Fruit fly (Drosophila melanogaster) whole organism, larva: ENCODE results near the gene GATAe.

Experiments
- noc ChIP-seq: fragments of 200-800 bp; sonication (Bioruptor generic); optimal IDR thresholded peaks from 3 replicates; lab custom pipeline; 2019; ENCODE audit warnings: missing biosample characterization, mild to moderate bottlenecking, missing genetic modification characterization, moderate library complexity

GATAe gene

dm6 chr3R:16009030-16009429, at the start of gene GATAe:
Gene GATAe (plus strand): TSS chr3R:16009105.
- TF ChIP-seq noc (tag; lab: Kevin White, UChicago), result no peak

dm6 chr3R:15963690-15964281, 45.1 kb upstream of the GATAe start, which contains the start of the genes CG4287 and CG5516:
Gene CG4287 (minus strand): TSS chr3R:15963867.
Gene CG5516 (plus strand): TSS chr3R:15963884.
- no peak for TF ChIP-seq noc (tag; lab: Kevin White, UChicago)

dm6 chr3R:15965169-15965568, 43.7 kb upstream of the GATAe start, which contains the start of the genes CG32856 and Rbf2:
Gene CG32856 (minus strand): TSS chr3R:15965351.
Gene Rbf2 (plus strand): TSS chr3R:15965446.
- TF ChIP-seq noc (tag; lab: Kevin White, UChicago), result peak; percentile 92

- no peak for TF ChIP-seq noc (tag; lab: Kevin White, UChicago)
These were observed 36.5 kb upstream of the GATAe start, which contains the start of gene mor for dm6 chr3R:15972298-15972978. Gene mor (minus strand): TSS chr3R:15972913.

dm6 chr3R:15972979-15973486, 35.9 kb upstream of the GATAe start, which contains the start of gene Hel89B:
Gene Hel89B (plus strand): TSS chr3R:15973298.
- TF ChIP-seq noc (tag; lab: Kevin White, UChicago), result no peak

- peak; percentile 59 for TF ChIP-seq noc (tag; lab: Kevin White, UChicago)
These were observed 35.4 kb upstream of the GATAe start for dm6 chr3R:15973488-15973975.

- TF ChIP-seq noc (tag; lab: Kevin White, UChicago), result peak; percentile 86
These were observed 34.7 kb upstream of the GATAe start for dm6 chr3R:15974235-15974634.

- TF ChIP-seq noc (tag; lab: Kevin White, UChicago), result no peak
These were observed 33.7 kb upstream of the GATAe start for dm6 chr3R:15975170-15975569.

dm6 chr3R:15983541-15984229, 25.2 kb upstream of the GATAe start:
- peak; percentile 29 for TF ChIP-seq noc (tag; lab: Kevin White, UChicago)

- no peak for TF ChIP-seq noc (tag; lab: Kevin White, UChicago)
These were observed 24.3 kb upstream of the GATAe start for dm6 chr3R:15984483-15985118.

dm6 chr3R:15985762-15986214, 23.1 kb upstream of the GATAe start, which contains the start of gene srp:
Gene srp (plus strand): TSS chr3R:15986152.
- peak; percentile 58 for TF ChIP-seq noc (tag; lab: Kevin White, UChicago)

dm6 chr3R:15987064-15987649, 21.7 kb upstream of the GATAe start:
- no peak for TF ChIP-seq noc (tag; lab: Kevin White, UChicago)

dm6 chr3R:15988353-15988752, 20.6 kb upstream of the GATAe start:
- no peak for TF ChIP-seq noc (tag; lab: Kevin White, UChicago)

- no peak for TF ChIP-seq noc (tag; lab: Kevin White, UChicago)
These were observed 19.5 kb upstream of the GATAe start for dm6 chr3R:15989217-15989921.
